Worm (Caenorhabditis elegans): Measurements from ENCODE around the gene W10G11.2.

The W10G11.2 gene

DNA sequence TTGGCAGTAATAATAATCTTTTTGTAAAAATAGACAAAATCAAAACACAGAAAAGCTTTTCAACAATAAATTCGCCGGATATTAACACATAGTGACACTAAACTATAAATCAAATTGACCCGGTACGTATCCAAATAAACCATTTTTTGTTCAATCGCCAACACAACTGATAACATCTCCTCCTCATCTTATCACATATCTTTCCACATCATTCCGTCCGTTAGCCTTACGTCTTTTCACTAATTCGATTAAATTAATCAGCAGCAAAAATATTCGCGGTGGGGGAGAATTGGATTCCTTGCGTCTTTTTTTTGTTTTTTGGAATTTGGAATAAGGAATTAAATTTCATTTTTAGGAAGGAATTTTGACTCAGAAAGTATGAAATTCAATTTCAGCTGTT lies 4.9 kb downstream of the W10G11.2 start:
- TF ChIP-seq T20F7.1 (GFP tag; optimal IDR thresholded peaks at IDR 0.05) (no peak), nhr-6 (tag; optimal IDR thresholded peaks at IDR 0.05) (no peak), nhr-25 (tag; optimal IDR thresholded peaks at IDR 0.05; ENCODE audit: borderline replicate concordance, insufficient read depth) (no peak), rbr-2 (tag; optimal IDR thresholded peaks at IDR 0.05) (no peak), dve-1 (tag; optimal IDR thresholded peaks at IDR 0.05; ENCODE audit: insufficient read depth) (no peak), egl-43 (GFP tag; IDR thresholded peaks at IDR 0.05) (no peak), saeg-2 (GFP tag; IDR thresholded peaks at IDR 0.05) (no peak), nhr-102 (tag; optimal IDR thresholded peaks at IDR 0.05) (no peak), aly-2 (tag; optimal IDR thresholded peaks at IDR 0.05) (no peak), nhr-10 (tag; optimal IDR thresholded peaks at IDR 0.05) (no peak), zag-1 (tag; optimal IDR thresholded peaks at IDR 0.05) (no peak), ceh-82 (tag; optimal IDR thresholded peaks at IDR 0.05) (no peak), hmg-1.1 (GFP tag; IDR thresholded peaks at IDR 0.05) (no peak)

- TF ChIP-seq nhr-28 (tag; optimal IDR thresholded peaks at IDR 0.05): peak; percentile 1
- peak; percentile 60 for TF ChIP-seq lin-38 (GFP tag; IDR thresholded peaks at IDR 0.05)
- no peak for TF ChIP-seq F10B5.3 (tag; optimal IDR thresholded peaks at IDR 0.05)
Observed at ce11 chrII:3555281-3555680, 6.2 kb downstream of the W10G11.2 start.

- TF ChIP-seq duxl-1 (tag; optimal IDR thresholded peaks at IDR 0.05; ENCODE audit: poor library complexity): no peak
- no peak for TF ChIP-seq php-3 (GFP tag; IDR thresholded peaks at IDR 0.05)
- peak; percentile 82 for TF ChIP-seq lin-38 (GFP tag; IDR thresholded peaks at IDR 0.05)
Observed at ce11 chrII:3554673-3555072, 6.8 kb downstream of the W10G11.2 start.

DNA sequence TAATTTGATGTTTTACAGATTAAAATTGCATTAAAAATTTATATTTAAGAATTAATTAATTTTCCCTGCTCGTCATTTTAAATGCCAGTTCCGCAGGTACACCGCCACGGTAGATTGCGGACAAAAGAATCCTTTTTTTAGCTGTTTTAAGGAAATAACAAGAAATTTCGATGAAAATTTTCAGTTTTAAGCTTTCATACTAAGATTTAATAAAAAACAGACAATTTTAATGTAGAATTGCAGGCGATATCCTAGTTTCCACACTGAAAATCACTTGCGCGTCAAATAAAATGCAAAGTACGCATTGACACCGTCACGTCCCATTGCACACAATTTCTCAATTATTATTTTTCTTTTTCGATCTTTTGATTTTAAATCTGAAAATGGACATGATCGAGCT lies 8.0 kb downstream of the W10G11.2 start, which contains the start of gene dnc-3:
Gene dnc-3, plus strand, starts transcription at position 272 of the 400 bp plus-strand sequence.
- TF ChIP-seq aha-1 (tag) (peak; percentile 72), dve-1 (tag; optimal IDR thresholded peaks at IDR 0.05; ENCODE audit: insufficient read depth) (peak; percentile 48), fos-1 (tag; optimal IDR thresholded peaks at IDR 0.05) (no peak), aly-2 (tag; optimal IDR thresholded peaks at IDR 0.05) (no peak), spr-1 (tag; optimal IDR thresholded peaks at IDR 0.05) (no peak), hlh-30 (tag; optimal IDR thresholded peaks at IDR 0.05; ENCODE audit: insufficient read depth) (no peak), lir-3 (tag; optimal IDR thresholded peaks at IDR 0.05) (no peak), attf-4 (tag; optimal IDR thresholded peaks at IDR 0.05) (no peak), rbr-2 (tag; optimal IDR thresholded peaks at IDR 0.05) (peak; percentile 26), nhr-11 (tag; optimal IDR thresholded peaks at IDR 0.05) (peak; percentile 25), mdt-29 (GFP tag; IDR thresholded peaks at IDR 0.05) (no peak), dpl-1 (GFP tag; optimal IDR thresholded peaks at IDR 0.05) (peak; percentile 16), F26F4.8 (GFP tag; conservative IDR thresholded peaks at IDR 0.05) (no peak), F49E8.2 (tag; optimal IDR thresholded peaks at IDR 0.05; ENCODE audit: borderline replicate concordance) (no peak), ceh-82 (tag; optimal IDR thresholded peaks at IDR 0.05) (no peak), hmg-1.1 (GFP tag; IDR thresholded peaks at IDR 0.05) (peak; percentile 40; the same call in 1 of the 2 replicates), tag-97 (GFP tag; IDR thresholded peaks at IDR 0.05) (no peak), daf-16 (GFP tag; optimal IDR thresholded peaks at IDR 0.05) (no peak), daf-16 (tag; optimal IDR thresholded peaks at IDR 0.05) (no peak), mes-2 (tag; optimal IDR thresholded peaks at IDR 0.05; ENCODE audit: poor library complexity, severe bottlenecking) (no peak), dmd-6 (GFP tag; IDR thresholded peaks at IDR 0.05) (no peak), nhr-237 (tag; optimal IDR thresholded peaks at IDR 0.05) (no peak), nhr-25 (tag; optimal IDR thresholded peaks at IDR 0.05; ENCODE audit: borderline replicate concordance, insufficient read depth) (no peak), nhr-48 (tag; optimal IDR thresholded peaks at IDR 0.05) (no peak), egl-43 (GFP tag; IDR thresholded peaks at IDR 0.05) (no peak), ZK546.5 (tag; optimal IDR thresholded peaks at IDR 0.05) (no peak), ZK337.2 (GFP tag; IDR thresholded peaks at IDR 0.05) (no peak), hif-1 (tag; optimal IDR thresholded peaks at IDR 0.05) (no peak), ama-1 (optimal IDR thresholded peaks at IDR 0.05) (no peak), hlh-11 (tag; optimal IDR thresholded peaks at IDR 0.05) (peak; percentile 40), ztf-11 (tag; optimal IDR thresholded peaks at IDR 0.05) (no peak), lin-39 (tag; optimal IDR thresholded peaks at IDR 0.05) (no peak), T26A8.4 (GFP tag; IDR thresholded peaks at IDR 0.05) (0 out of 2 replicates have a peak, but pooled peaks have one; percentile 30), zfp-2 (tag; optimal IDR thresholded peaks at IDR 0.05) (no peak), Y75B8A.6 (GFP tag; IDR thresholded peaks at IDR 0.05) (no peak)

All from whole organism, L4 larva.